Fruit fly (Drosophila melanogaster) whole organism, embryonic: ENCODE results near the gene Cdc7.
A peak's percentile ranks its signal among the peaks of the same experiment; 100 is the strongest.

Source experiments
- Asciz ChIP-seq: fragments of 200-800 bp; sonication (Bioruptor generic); optimal IDR thresholded peaks from 2 replicates; lab custom pipeline; 2017; ENCODE audit warnings: missing biosample characterization, mild to moderate bottlenecking, missing genetic modification characterization, missing genetic modification reagents
- Awh ChIP-seq: fragments of 200-800 bp; sonication (Bioruptor generic); IDR thresholded peaks from 2 replicates; pipeline ENCODE4, ENCODE4 v1.3.6; 2022; ENCODE audit warnings: missing biosample characterization, missing genetic modification characterization
- Bgb ChIP-seq: fragments of 200-800 bp; sonication (Bioruptor generic); IDR thresholded peaks from 2 replicates; pipeline ENCODE4 v1.3.6; 2022; ENCODE audit warnings: missing biosample characterization, missing genetic modification characterization; ENCODE audit not compliant: partially characterized antibody
- Bteb2 ChIP-seq: fragments of 200-800 bp; sonication (Bioruptor generic); optimal IDR thresholded peaks from 2 replicates; lab custom pipeline; 2016; ENCODE audit warnings: missing biosample characterization, missing genetic modification characterization
- CG10147 ChIP-seq: fragments of 200-800 bp; sonication (Bioruptor generic); optimal IDR thresholded peaks from 2 replicates; lab custom pipeline; 2019; ENCODE audit warnings: missing biosample characterization, mild to moderate bottlenecking, missing genetic modification characterization, moderate library complexity
- CG1024 ChIP-seq: fragments of 200-800 bp; sonication (Bioruptor generic); IDR thresholded peaks from 2 replicates; pipeline ENCODE4 v1.3.6; 2022; ENCODE audit warnings: missing biosample characterization, missing genetic modification characterization
- CG11398 ChIP-seq: fragments of 200-800 bp; sonication (Bioruptor generic); optimal IDR thresholded peaks from 2 replicates; lab custom pipeline; 2016; ENCODE audit warnings: missing biosample characterization, missing genetic modification characterization
- CG12659 ChIP-seq: fragments of 200-800 bp; sonication (Bioruptor generic); optimal IDR thresholded peaks from 3 replicates; lab custom pipeline; 2017; ENCODE audit warnings: mild to moderate bottlenecking, missing biosample characterization, missing genetic modification reagents, missing genetic modification characterization
- CG1529 ChIP-seq: fragments of 200-800 bp; sonication (Bioruptor generic); optimal IDR thresholded peaks from 3 replicates; lab custom pipeline; 2018; ENCODE audit warnings: missing biosample characterization, missing genetic modification characterization
- CG17186 ChIP-seq: fragments of 200-800 bp; sonication (Bioruptor generic); optimal IDR thresholded peaks from 3 replicates; lab custom pipeline; 2017; ENCODE audit warnings: missing biosample characterization, missing genetic modification reagents, missing genetic modification characterization
- CG17328 ChIP-seq: fragments of 200-800 bp; sonication (Bioruptor generic); IDR thresholded peaks from 2 replicates; pipeline ENCODE4 v1.3.6; 2022; ENCODE audit warnings: missing biosample characterization, missing genetic modification characterization
- CG17829 ChIP-seq: fragments of 200-800 bp; optimal IDR thresholded peaks from 2 replicates; lab custom pipeline; 2019; ENCODE audit warnings: missing biosample characterization, mild to moderate bottlenecking, missing genetic modification characterization, moderate library complexity
- CG2202 ChIP-seq: fragments of 200-800 bp; sonication (Bioruptor generic); optimal IDR thresholded peaks from 2 replicates; lab custom pipeline; 2018; ENCODE audit warnings: missing biosample characterization, mild to moderate bottlenecking, missing genetic modification characterization
- CG30020 ChIP-seq: fragments of 200-800 bp; optimal IDR thresholded peaks from 2 replicates; lab custom pipeline; 2019; ENCODE audit warnings: missing biosample characterization, mild to moderate bottlenecking, missing genetic modification characterization, moderate library complexity
- CG3281 ChIP-seq: fragments of 200-800 bp; sonication (Bioruptor generic); optimal IDR thresholded peaks from 3 replicates; lab custom pipeline; 2017; ENCODE audit warnings: missing biosample characterization, mild to moderate bottlenecking, missing genetic modification characterization
- CG4730 ChIP-seq: fragments of 200-800 bp; sonication (Bioruptor generic); IDR thresholded peaks from 2 replicates; pipeline ENCODE4 v1.3.6; 2022; ENCODE audit warnings: missing biosample characterization, missing genetic modification characterization
- CG5180 ChIP-seq: fragments of 200-800 bp; sonication (Bioruptor generic); optimal IDR thresholded peaks from 3 replicates; lab custom pipeline; 2017; ENCODE audit warnings: missing biosample characterization, missing genetic modification characterization, mild to moderate bottlenecking, moderate library complexity, missing genetic modification reagents
- CG8290 ChIP-seq, 3 experiments: fragments of 200-800 bp; sonication (Bioruptor generic); optimal IDR thresholded peaks; 2 replicates each; lab custom pipeline; 2016 to 2019; ENCODE audit warnings: missing biosample characterization in 3 of 3, missing genetic modification characterization in 3 of 3, mild to moderate bottlenecking in 2 of 3, moderate library complexity in 1 of 3
- CG8388 ChIP-seq: fragments of 200-800 bp; sonication (Bioruptor generic); optimal IDR thresholded peaks from 2 replicates; lab custom pipeline; 2019; ENCODE audit warnings: missing biosample characterization, mild to moderate bottlenecking, missing genetic modification characterization, moderate library complexity
- CG9797 ChIP-seq: fragments of 200-800 bp; sonication (Bioruptor generic); optimal IDR thresholded peaks from 3 replicates; lab custom pipeline; 2018; ENCODE audit warnings: missing biosample characterization, mild to moderate bottlenecking, missing genetic modification characterization
- Chrac-16 ChIP-seq: fragments of 200-800 bp; sonication (Bioruptor generic); optimal IDR thresholded peaks from 3 replicates; lab custom pipeline; 2016; ENCODE audit warnings: missing biosample characterization, missing genetic modification characterization
- Doc3 ChIP-seq: fragments of 200-800 bp; sonication (Bioruptor generic); IDR thresholded peaks from 3 replicates; pipeline ENCODE4 v1.3.6; 2022; ENCODE audit warnings: missing biosample characterization, missing genetic modification characterization; ENCODE audit not compliant: partially characterized antibody
- Ets97D ChIP-seq: fragments of 200-800 bp; sonication (Bioruptor generic); optimal IDR thresholded peaks from 3 replicates; lab custom pipeline; 2016; ENCODE audit warnings: missing biosample characterization, missing genetic modification characterization
- Fer1 ChIP-seq: fragments of 200-800 bp; sonication (Bioruptor generic); optimal IDR thresholded peaks from 2 replicates; lab custom pipeline; 2017; ENCODE audit warnings: missing biosample characterization, mild to moderate bottlenecking, missing genetic modification characterization
- HHEX ChIP-seq: fragments of 200-800 bp; sonication (Bioruptor generic); optimal IDR thresholded peaks from 3 replicates; lab custom pipeline; 2017; ENCODE audit warnings: missing biosample characterization, mild to moderate bottlenecking, missing genetic modification characterization, missing genetic modification reagents
- Hr51 ChIP-seq, 2 experiments: fragments of 200-800 bp; sonication (Bioruptor generic); optimal IDR thresholded peaks; 2 replicates in 1 of 2; 3 replicates in 1 of 2; lab custom pipeline; 2016 to 2018; ENCODE audit warnings: missing biosample characterization in 2 of 2, missing genetic modification characterization in 2 of 2, mild to moderate bottlenecking in 1 of 2, moderate library complexity in 1 of 2
- Mad ChIP-seq: fragments of 200-800 bp; sonication (Bioruptor generic); optimal IDR thresholded peaks from 2 replicates; lab custom pipeline; 2016; ENCODE audit warnings: missing biosample characterization, missing genetic modification characterization
- Max ChIP-seq: fragments of 200-800 bp; sonication (Bioruptor generic); optimal IDR thresholded peaks from 2 replicates; lab custom pipeline; 2016; ENCODE audit warnings: missing biosample characterization, mild to moderate bottlenecking, missing genetic modification characterization
- Meics ChIP-seq: fragments of 200-800 bp; sonication (Bioruptor generic); optimal IDR thresholded peaks from 2 replicates; lab custom pipeline; 2017; ENCODE audit warnings: missing biosample characterization, mild to moderate bottlenecking, missing genetic modification characterization
- NC2β ChIP-seq: fragments of 200-800 bp; sonication (Bioruptor generic); optimal IDR thresholded peaks from 2 replicates; lab custom pipeline; 2016; ENCODE audit warnings: missing biosample characterization, missing genetic modification characterization
- NFAT ChIP-seq: fragments of 200-800 bp; sonication (Bioruptor generic); IDR thresholded peaks from 2 replicates; pipeline ENCODE4 v1.3.6; 2022; ENCODE audit warnings: missing biosample characterization, missing genetic modification characterization
- Neu2 ChIP-seq: fragments of 200-800 bp; sonication (Bioruptor generic); optimal IDR thresholded peaks from 3 replicates; lab custom pipeline; 2016; ENCODE audit warnings: missing biosample characterization, missing genetic modification characterization, borderline replicate concordance
- Six4 ChIP-seq: fragments of 200-800 bp; sonication (Bioruptor generic); optimal IDR thresholded peaks from 2 replicates; lab custom pipeline; 2016; ENCODE audit warnings: missing biosample characterization, missing genetic modification characterization
- Xbp1 ChIP-seq: fragments of 200-800 bp; sonication (Bioruptor generic); optimal IDR thresholded peaks from 3 replicates; lab custom pipeline; 2016; ENCODE audit warnings: missing biosample characterization, mild to moderate bottlenecking, missing genetic modification characterization
- ash1 ChIP-seq: fragments of 200-800 bp; sonication (Bioruptor generic); optimal IDR thresholded peaks from 2 replicates; lab custom pipeline; 2018; ENCODE audit warnings: missing biosample characterization, mild to moderate bottlenecking, missing genetic modification characterization
- az2 ChIP-seq: fragments of 200-800 bp; sonication (Bioruptor generic); optimal IDR thresholded peaks from 3 replicates; lab custom pipeline; 2016; ENCODE audit warnings: missing biosample characterization, missing genetic modification characterization
- dpn ChIP-seq, 2 experiments: fragments of 200-800 bp; sonication (Bioruptor generic); optimal IDR thresholded peaks; 3 replicates each; lab custom pipeline; 2016; ENCODE audit warnings: missing biosample characterization in 2 of 2, missing genetic modification characterization in 2 of 2
- ewg ChIP-seq: fragments of 200-800 bp; sonication (Bioruptor generic); optimal IDR thresholded peaks from 3 replicates; lab custom pipeline; 2017; ENCODE audit warnings: mild to moderate bottlenecking, missing biosample characterization, missing genetic modification reagents, missing genetic modification characterization
- gt ChIP-seq: fragments of 200-800 bp; sonication (Bioruptor generic); IDR thresholded peaks from 2 replicates; pipeline ENCODE4 v1.3.6; 2022; ENCODE audit warnings: missing biosample characterization, missing genetic modification characterization
- lov ChIP-seq, 2 experiments: fragments of 200-800 bp in 1 of 2; fragments of >200 bp in 1 of 2; sonication (Bioruptor generic) in 1 of 2; IDR thresholded peaks in 1 of 2; optimal IDR thresholded peaks in 1 of 2; 2 replicates in 1 of 2; 3 replicates in 1 of 2; pipeline versions ENCODE4 v1.3.6 to Lab custom; 2017 to 2022; ENCODE audit warnings: missing biosample characterization in 1 of 2, missing genetic modification characterization in 1 of 2
- nerfin-2 ChIP-seq: fragments of 200-800 bp; sonication (Bioruptor generic); IDR thresholded peaks from 2 replicates; pipeline ENCODE4 v1.3.6; 2022; ENCODE audit warnings: missing biosample characterization, missing genetic modification characterization; ENCODE audit not compliant: partially characterized antibody
- pho ChIP-seq: fragments of 200-800 bp; sonication (Bioruptor generic); optimal IDR thresholded peaks from 2 replicates; lab custom pipeline; 2016; ENCODE audit warnings: missing biosample characterization, missing genetic modification characterization
- phol ChIP-seq: fragments of 200-800 bp; sonication (Bioruptor generic); optimal IDR thresholded peaks from 3 replicates; lab custom pipeline; 2018; ENCODE audit warnings: missing biosample characterization, mild to moderate bottlenecking, missing genetic modification characterization, moderate library complexity
- pita ChIP-seq: fragments of 200-800 bp; sonication (Bioruptor generic); optimal IDR thresholded peaks from 2 replicates; lab custom pipeline; 2017; ENCODE audit warnings: missing biosample characterization, mild to moderate bottlenecking, missing genetic modification characterization
- slou ChIP-seq: fragments of 200-800 bp; sonication (Bioruptor generic); optimal IDR thresholded peaks from 3 replicates; lab custom pipeline; 2016; ENCODE audit warnings: missing biosample characterization, missing genetic modification characterization
- tup ChIP-seq: fragments of 200-800 bp; sonication (Bioruptor generic); optimal IDR thresholded peaks from 2 replicates; lab custom pipeline; 2016; ENCODE audit warnings: missing biosample characterization, mild to moderate bottlenecking, missing genetic modification characterization, moderate library complexity
- tx ChIP-seq: fragments of 200-800 bp; sonication (Bioruptor generic); optimal IDR thresholded peaks from 2 replicates; lab custom pipeline; 2016; ENCODE audit warnings: missing biosample characterization, missing genetic modification characterization

Cdc7 gene

dm6 chrX:6678635-6679501 lies 24.5 kb downstream of the Cdc7 start, which contains the start of gene ND-ASHI (continued):
- TF ChIP-seq Bgb (no peak), lov (optimal IDR thresholded peaks at IDR 0.05; lab: Kevin White, UChicago) (no peak), lov (GFP tag; IDR thresholded peaks at IDR 0.05; lab: Robert Waterston, UW) (peak; percentile 94), Neu2 (peak; percentile 43), Awh (peak; percentile 94), ewg (GFP tag; lab: Kevin White, UChicago) (peak; percentile 75), pita (no peak), Six4 (GFP tag; lab: Kevin White, UChicago) (peak; percentile 90), slou (GFP tag; lab: Kevin White, UChicago) (peak; percentile 87), HHEX (GFP tag; lab: Kevin White, UChicago) (peak; percentile 96), Xbp1 (GFP tag; lab: Kevin White, UChicago) (peak; percentile 94), CG17829 (tag; lab: Kevin White, UChicago) (peak; percentile 90), CG1024 (GFP tag; lab: Robert Waterston, UW) (peak; percentile 89), gt (GFP tag; lab: Robert Waterston, UW) (peak; percentile 79), tx (GFP tag; lab: Kevin White, UChicago) (peak; percentile 84), CG17328 (GFP tag; lab: Robert Waterston, UW) (peak; percentile 97), nerfin-2 (GFP tag; lab: Robert Waterston, UW) (no peak), Fer1 (GFP tag; lab: Kevin White, UChicago) (peak; percentile 96), Chrac-16 (GFP tag; lab: Kevin White, UChicago) (peak; percentile 94), CG3281 (GFP tag; lab: Kevin White, UChicago) (peak; percentile 97), dpn (GFP tag; optimal IDR thresholded peaks at IDR 0.05; lab: Kevin White, UChicago) (peak; percentile 95), Asciz (GFP tag; lab: Kevin White, UChicago) (no peak), NFAT (GFP tag; lab: Robert Waterston, UW) (peak; percentile 96), CG9797 (GFP tag; lab: Kevin White, UChicago) (no peak), CG30020 (tag; lab: Kevin White, UChicago) (peak; percentile 41), ash1 (GFP tag; lab: Kevin White, UChicago) (peak; percentile 91), pho (peak; percentile 93), tup (GFP tag; lab: Kevin White, UChicago) (peak; percentile 92), CG2202 (peak; percentile 74), CG17186 (GFP tag; lab: Kevin White, UChicago) (peak; percentile 79), CG8388 (peak; percentile 84), Meics (GFP tag; lab: Kevin White, UChicago) (peak; percentile 97), CG12659 (GFP tag; lab: Kevin White, UChicago) (peak; percentile 96), CG10147 (GFP tag; lab: Kevin White, UChicago) (peak; percentile 96), Bteb2 (GFP tag; lab: Kevin White, UChicago) (peak; percentile 93), phol (tag; lab: Kevin White, UChicago) (peak; percentile 87), az2 (GFP tag; lab: Kevin White, UChicago) (peak; percentile 92), CG11398 (GFP tag; lab: Kevin White, UChicago) (peak; percentile 79), Hr51 (GFP tag; optimal IDR thresholded peaks at IDR 0.05; lab: Kevin White, UChicago) (peak; percentile 88 to 90), CG4730 (GFP tag; lab: Robert Waterston, UW) (peak; percentile 90), Max (peak; percentile 94), Mad (GFP tag; lab: Kevin White, UChicago) (peak; percentile 89), NC2β (GFP tag; lab: Kevin White, UChicago) (peak; percentile 88), Doc3 (GFP tag; lab: Robert Waterston, UW) (no peak), CG1529 (GFP tag; lab: Kevin White, UChicago) (peak; percentile 87), CG8290 (GFP tag; optimal IDR thresholded peaks at IDR 0.05; lab: Kevin White, UChicago) (peak; percentile 69), CG8290 (tag; optimal IDR thresholded peaks at IDR 0.05; lab: Kevin White, UChicago) (peak in 1 of 2 experiments; percentile 99), CG5180 (GFP tag; lab: Kevin White, UChicago) (peak; percentile 85), Ets97D (GFP tag; lab: Kevin White, UChicago) (peak; percentile 82)
